Fruit fly (Drosophila melanogaster): Measurements from ENCODE around the gene CG42371.
A peak's percentile ranks its signal among the peaks of the same experiment; 100 is the strongest.

CG42371 gene

dm6 chr2L:2198613-2199432 is 18.2 kb downstream of the CG42371 start (continued):
- TF ChIP-seq Doc3 (GFP tag; IDR thresholded peaks at IDR 0.05; ENCODE audit: partially characterized antibody) (no peak), Atf3 (GFP tag; optimal IDR thresholded peaks at IDR 0.05) (peak; percentile 87), BtbVII (GFP tag; optimal IDR thresholded peaks at IDR 0.05) (peak; percentile 72), CG3995 (GFP tag; optimal IDR thresholded peaks at IDR 0.05) (no peak), insv (GFP tag; optimal IDR thresholded peaks at IDR 0.05) (no peak), MTF-1 (GFP tag; optimal IDR thresholded peaks at IDR 0.05; ENCODE audit: borderline replicate concordance) (peak; percentile 60), Abd-B (GFP tag; optimal IDR thresholded peaks at IDR 0.05) (peak; percentile 80), CG10543 (GFP tag; optimal IDR thresholded peaks at IDR 0.05) (peak; percentile 94), CG3838 (GFP tag; optimal IDR thresholded peaks at IDR 0.05) (peak; percentile 45), ash1 (GFP tag; optimal IDR thresholded peaks at IDR 0.05) (no peak), tup (GFP tag; optimal IDR thresholded peaks at IDR 0.05) (peak; percentile 78), CG12104 (GFP tag; optimal IDR thresholded peaks at IDR 0.05) (peak; percentile 65), chn (GFP tag; optimal IDR thresholded peaks at IDR 0.05) (peak; percentile 82), HLHmδ (GFP tag; optimal IDR thresholded peaks at IDR 0.05) (peak; percentile 65), Ada2b (GFP tag; IDR thresholded peaks at IDR 0.05) (no peak), mam (GFP tag; optimal IDR thresholded peaks at IDR 0.05) (peak; percentile 85), CG13123 (GFP tag; optimal IDR thresholded peaks at IDR 0.05) (peak; percentile 65), HmgZ (tag; optimal IDR thresholded peaks at IDR 0.05) (peak; percentile 79), CG4707 (GFP tag; optimal IDR thresholded peaks at IDR 0.05) (peak; percentile 70), D19A (tag; optimal IDR thresholded peaks at IDR 0.05) (peak; percentile 85), CG6854 (GFP tag; optimal IDR thresholded peaks at IDR 0.05) (peak; percentile 83), salm (tag; optimal IDR thresholded peaks at IDR 0.05) (peak; percentile 69), fru (optimal IDR thresholded peaks at IDR 0.05) (no peak), en (GFP tag; optimal IDR thresholded peaks at IDR 0.05) (peak; percentile 82), CG13624 (GFP tag; optimal IDR thresholded peaks at IDR 0.05) (peak; percentile 81), NFAT (GFP tag; IDR thresholded peaks at IDR 0.05) (no peak), chif (GFP tag; optimal IDR thresholded peaks at IDR 0.05) (peak; percentile 89 to 91), CG18764 (GFP tag; optimal IDR thresholded peaks at IDR 0.05) (peak; percentile 81), Hsf (GFP tag; optimal IDR thresholded peaks at IDR 0.05) (peak; percentile 82), az2 (GFP tag; optimal IDR thresholded peaks at IDR 0.05) (peak; percentile 87), CG2678 (tag; optimal IDR thresholded peaks at IDR 0.05) (peak; percentile 89), nerfin-1 (tag; optimal IDR thresholded peaks at IDR 0.05) (peak; percentile 47), pita (GFP tag; optimal IDR thresholded peaks at IDR 0.05) (no peak), CG14710 (tag; optimal IDR thresholded peaks at IDR 0.05) (peak; percentile 82), Mes4 (GFP tag; optimal IDR thresholded peaks at IDR 0.05) (peak; percentile 85), zen (tag; optimal IDR thresholded peaks at IDR 0.05) (peak; percentile 57), gcm2 (GFP tag; optimal IDR thresholded peaks at IDR 0.05) (peak; percentile 75), CG16815 (GFP tag; optimal IDR thresholded peaks at IDR 0.05) (peak; percentile 82), gsb-n (tag; optimal IDR thresholded peaks at IDR 0.05) (peak; percentile 86), CG8388 (GFP tag; optimal IDR thresholded peaks at IDR 0.05) (peak; percentile 86), slp2 (GFP tag; optimal IDR thresholded peaks at IDR 0.05) (peak; percentile 78), bab2 (GFP tag; optimal IDR thresholded peaks at IDR 0.05) (peak; percentile 88), unpg (GFP tag; optimal IDR thresholded peaks at IDR 0.05) (peak; percentile 91), CG18619 (GFP tag; optimal IDR thresholded peaks at IDR 0.05) (peak; percentile 76), CG8290 (GFP tag; optimal IDR thresholded peaks at IDR 0.05) (peak; percentile 45), CG8290 (tag; optimal IDR thresholded peaks at IDR 0.05) (peak; percentile 4 to 88), croc (GFP tag; conservative IDR thresholded peaks at IDR 0.05) (peak; percentile 85), Six4 (GFP tag; optimal IDR thresholded peaks at IDR 0.05) (peak; percentile 84), Antp (GFP tag; optimal IDR thresholded peaks at IDR 0.05) (peak; percentile 88), Myb (GFP tag; optimal IDR thresholded peaks at IDR 0.05) (peak; percentile 60)

All from whole organism, embryonic.